Worm (Caenorhabditis elegans): ENCODE data around the gene txt-6.
"Not testable (repeated sequence)": the region's sequence is repeated elsewhere in the genome, so short reads cannot be mapped to it uniquely, and the experiment has no call there.

The txt-6 gene

DNA sequence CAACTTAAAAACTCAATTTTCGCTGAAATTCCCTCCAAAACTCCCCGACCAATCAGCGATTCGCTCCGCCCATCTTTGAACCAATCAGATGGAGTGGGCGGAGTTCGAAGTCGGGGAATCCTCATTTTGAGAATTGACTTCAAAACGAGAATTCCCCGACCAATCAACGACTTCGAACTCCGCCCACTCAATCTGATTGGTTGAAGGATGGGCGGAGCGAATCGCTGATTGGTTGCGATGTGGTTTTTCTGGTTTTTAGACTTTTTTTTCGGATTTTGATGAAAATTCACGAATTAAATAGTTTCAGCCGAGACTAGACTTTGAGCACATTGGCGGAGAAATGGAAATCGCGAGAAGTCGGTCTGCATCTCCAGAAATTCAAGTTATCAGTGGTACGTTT lies 34.7 kb downstream of the txt-6 start:
- TF ChIP-seq ceh-16 (tag; optimal IDR thresholded peaks at IDR 0.05) (no peak), nfya-1 (tag; optimal IDR thresholded peaks at IDR 0.05; ENCODE audit: insufficient read depth) (peak; percentile 97)

DNA sequence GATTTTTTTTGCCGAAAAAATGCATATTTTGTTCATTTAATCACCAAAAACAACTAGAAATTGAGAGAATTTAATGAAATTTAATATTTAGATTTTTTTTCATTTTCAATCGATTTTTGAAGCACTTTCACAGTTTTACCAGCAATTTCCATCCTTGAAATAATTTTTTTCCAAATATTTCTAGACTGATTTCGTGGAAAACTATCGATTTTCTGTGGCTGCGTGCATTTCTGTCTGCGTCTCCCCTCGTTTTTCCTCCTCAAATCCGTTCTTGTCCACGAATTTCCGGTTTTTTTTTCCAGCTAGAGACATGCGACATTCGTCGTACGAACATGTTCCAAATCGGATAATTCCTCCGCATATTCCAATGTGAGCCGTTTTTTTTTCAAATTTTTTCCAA lies 35.9 kb downstream of the txt-6 start, which contains the start of gene Y61A9LA.3:
Y61A9LA.3 (plus strand) TSS at position 301 of the 400 bp plus-strand sequence.
- TF ChIP-seq ama-1 (optimal IDR thresholded peaks at IDR 0.05) (no peak), egl-27 (tag; optimal IDR thresholded peaks at IDR 0.05) (no peak), egl-5 (tag; optimal IDR thresholded peaks at IDR 0.05) (no peak), lin-39 (tag; optimal IDR thresholded peaks at IDR 0.05) (no peak)

DNA sequence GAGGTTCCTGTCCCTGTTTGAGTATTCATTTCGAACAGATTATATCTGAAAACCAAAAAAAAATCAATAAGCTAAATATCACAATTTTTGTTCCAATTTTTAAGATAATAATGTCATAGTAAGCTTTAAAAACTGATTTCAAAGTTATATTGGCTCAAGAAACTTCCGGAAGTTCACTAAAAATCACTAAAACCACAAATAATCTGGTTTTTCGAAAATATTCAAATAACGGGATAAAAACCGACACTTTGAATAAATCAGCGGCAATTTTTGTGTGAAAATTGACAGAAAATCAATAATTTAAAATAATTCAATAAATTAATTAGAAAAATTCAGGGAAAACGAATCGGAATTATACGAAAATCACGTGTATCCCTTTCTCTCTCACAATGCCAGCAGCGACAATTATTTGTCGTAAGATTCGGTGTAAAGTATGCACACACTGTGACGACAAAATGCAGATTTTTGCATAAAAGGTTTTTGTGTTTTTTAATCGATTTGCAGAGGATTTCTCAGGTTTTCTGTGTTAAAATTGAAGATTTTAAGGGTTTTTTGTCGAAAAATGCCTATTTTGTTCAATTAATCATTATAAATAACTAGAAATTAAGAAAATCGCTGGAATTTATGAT lies 36.6 kb downstream of the txt-6 start, which contains the start of gene sut-2:
sut-2 (minus strand) TSS at position 51 of the 629 bp plus-strand sequence.
- TF ChIP-seq zag-1 (tag; optimal IDR thresholded peaks at IDR 0.05), result no peak
- peak; percentile 69 for TF ChIP-seq nfya-1 (tag; optimal IDR thresholded peaks at IDR 0.05; ENCODE audit: insufficient read depth)
- TF ChIP-seq lin-15B (tag; optimal IDR thresholded peaks at IDR 0.05), result peak; percentile 9
- TF ChIP-seq ceh-82 (tag; optimal IDR thresholded peaks at IDR 0.05), result no peak
- peak; percentile 40 for TF ChIP-seq pha-4 (tag; optimal IDR thresholded peaks at IDR 0.05)
- no peak for TF ChIP-seq sea-2 (GFP tag; optimal IDR thresholded peaks at IDR 0.05)
- TF ChIP-seq tbx-2 (tag; optimal IDR thresholded peaks at IDR 0.05), result no peak
- TF ChIP-seq nhr-76 (tag; optimal IDR thresholded peaks at IDR 0.05), result no peak
- no peak for TF ChIP-seq unc-62 (GFP tag; optimal IDR thresholded peaks at IDR 0.05)
- TF ChIP-seq nhr-43 (tag; optimal IDR thresholded peaks at IDR 0.05; ENCODE audit: poor library complexity, severe bottlenecking), result no peak
- TF ChIP-seq lin-39 (tag; optimal IDR thresholded peaks at IDR 0.05), result no peak
- TF ChIP-seq hmg-11 (tag; optimal IDR thresholded peaks at IDR 0.05), result peak; percentile 39
- no peak for TF ChIP-seq elt-2 (tag; optimal IDR thresholded peaks at IDR 0.05)

DNA sequence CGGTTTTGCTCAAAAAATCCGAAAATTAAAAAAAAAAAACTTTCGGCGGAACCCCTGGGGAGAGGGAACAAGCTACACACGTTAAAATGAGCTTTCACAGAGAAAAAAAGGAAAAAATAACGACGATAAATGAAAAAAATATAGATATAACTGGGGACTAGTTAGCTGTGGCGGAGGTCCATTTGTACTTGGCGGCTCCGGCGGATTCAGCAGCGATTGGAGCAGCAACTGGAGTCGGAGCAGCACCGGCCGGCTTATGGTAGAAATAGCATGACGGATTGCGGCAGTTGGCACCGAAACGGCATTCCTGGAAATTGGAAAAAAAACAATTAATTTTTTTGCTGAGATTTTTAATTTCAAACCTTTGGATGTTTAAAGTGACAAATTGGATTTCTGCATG lies 44.2 kb downstream of the txt-6 start:
- TF ChIP-seq unc-62 (GFP tag; optimal IDR thresholded peaks at IDR 0.05) (no peak), mml-1 (tag; optimal IDR thresholded peaks at IDR 0.05) (no peak), R02D3.7 (tag; optimal IDR thresholded peaks at IDR 0.05) (no peak), aly-2 (tag; optimal IDR thresholded peaks at IDR 0.05) (no peak), elt-2 (tag; optimal IDR thresholded peaks at IDR 0.05) (no peak), snpc-4 (tag; optimal IDR thresholded peaks at IDR 0.05) (no peak), elt-3 (tag; optimal IDR thresholded peaks at IDR 0.05) (no peak), ztf-4 (tag; optimal IDR thresholded peaks at IDR 0.05) (no peak), lin-15B (tag; optimal IDR thresholded peaks at IDR 0.05) (no peak), nhr-43 (tag; optimal IDR thresholded peaks at IDR 0.05; ENCODE audit: poor library complexity, severe bottlenecking) (no peak), skn-1 (tag; optimal IDR thresholded peaks at IDR 0.05) (no peak), fkh-10 (GFP tag; optimal IDR thresholded peaks at IDR 0.05) (no peak), egl-5 (tag; optimal IDR thresholded peaks at IDR 0.05) (no peak)

DNA sequence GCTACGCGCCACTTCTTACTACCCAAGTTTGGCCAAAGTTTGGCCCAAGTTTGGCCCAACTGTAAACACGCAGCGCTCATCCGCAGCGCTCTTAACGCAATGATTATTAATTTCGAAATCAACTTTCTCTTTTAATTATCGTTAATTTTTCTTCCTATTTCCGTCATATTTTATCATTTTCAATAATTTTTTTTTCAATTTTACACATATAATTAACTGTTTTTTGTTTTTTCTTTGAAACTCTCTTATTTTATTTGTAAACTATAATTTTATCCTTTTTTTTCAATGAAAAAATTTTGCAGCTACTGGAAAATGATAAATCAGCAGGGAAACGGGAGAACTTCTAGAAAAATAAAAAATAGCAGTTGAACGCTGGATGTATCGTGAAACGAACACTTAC lies 46.3 kb downstream of the txt-6 start, which contains the start of gene Y61A9LA.4:
Y61A9LA.4 (plus strand) TSS at position 301 of the 400 bp plus-strand sequence.
- TF ChIP-seq aly-2 (tag; optimal IDR thresholded peaks at IDR 0.05); nfya-1 (tag; optimal IDR thresholded peaks at IDR 0.05; ENCODE audit: insufficient read depth); ztf-4 (tag; optimal IDR thresholded peaks at IDR 0.05): not testable (repeated sequence)

DNA sequence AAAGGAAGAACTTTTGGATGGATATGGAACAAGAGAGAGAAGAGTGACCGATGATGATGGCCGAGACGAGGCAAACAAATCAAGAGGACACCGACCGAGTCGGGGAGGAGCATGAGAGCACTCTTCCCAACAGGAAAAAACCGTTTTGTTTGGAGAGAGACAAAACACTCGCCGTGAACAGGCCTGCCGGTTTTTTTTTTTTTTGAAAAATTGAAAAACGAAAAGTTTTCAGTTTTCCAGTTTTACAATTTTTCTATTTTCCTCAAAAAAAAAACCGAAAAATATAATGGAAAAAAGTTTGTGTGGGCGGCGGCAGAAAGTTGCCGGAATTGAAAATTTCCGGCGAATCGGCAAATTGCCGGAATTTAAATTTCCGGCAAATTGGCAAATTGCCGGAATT lies 47.0 kb downstream of the txt-6 start, which contains the start of gene Y61A9LA.7:
Y61A9LA.7 (minus strand) TSS at position 101 of the 400 bp plus-strand sequence.
- TF ChIP-seq snpc-4 (tag; optimal IDR thresholded peaks at IDR 0.05), result no peak
- no peak for TF ChIP-seq lin-39 (tag; optimal IDR thresholded peaks at IDR 0.05)
- no peak for TF ChIP-seq nhr-76 (tag; optimal IDR thresholded peaks at IDR 0.05)
- TF ChIP-seq ZK546.5 (tag; optimal IDR thresholded peaks at IDR 0.05), result no peak
- no peak for TF ChIP-seq fkh-10 (GFP tag; optimal IDR thresholded peaks at IDR 0.05)
- no peak for TF ChIP-seq ztf-11 (tag; optimal IDR thresholded peaks at IDR 0.05)
- TF ChIP-seq hmg-11 (tag; optimal IDR thresholded peaks at IDR 0.05), result no peak
- no peak for TF ChIP-seq nfya-1 (tag; optimal IDR thresholded peaks at IDR 0.05; ENCODE audit: insufficient read depth)
- no peak for TF ChIP-seq ztf-4 (tag; optimal IDR thresholded peaks at IDR 0.05)
- TF ChIP-seq fkh-2 (tag; optimal IDR thresholded peaks at IDR 0.05), result no peak
- no peak for TF ChIP-seq mml-1 (tag; optimal IDR thresholded peaks at IDR 0.05)
- no peak for TF ChIP-seq aly-2 (tag; optimal IDR thresholded peaks at IDR 0.05)
- no peak for TF ChIP-seq R02D3.7 (tag; optimal IDR thresholded peaks at IDR 0.05)
